Fruit fly (Drosophila melanogaster) whole organism, wandering third instar larva: ENCODE measurements around the gene CG9628.

ENCODE experiments used
- Abd-B ChIP-seq: fragments of >200 bp; optimal IDR thresholded peaks from 2 replicates; lab custom pipeline; 2017; ENCODE audit warnings: missing biosample characterization, missing genetic modification characterization
- Dif ChIP-seq: fragments of 200-275, 200-300 bp; sonication (Bioruptor generic); optimal IDR thresholded peaks from 2 replicates; lab custom pipeline; 2018; ENCODE audit warnings: missing biosample characterization, missing genetic modification characterization; ENCODE audit not compliant: partially characterized antibody
- GATAd ChIP-seq: sonication (Bioruptor generic); optimal IDR thresholded peaks from 2 replicates; lab custom pipeline; 2016; ENCODE audit warnings: missing biosample characterization, missing genetic modification characterization
- HLH106 ChIP-seq: fragments of 200-800 bp; optimal IDR thresholded peaks from 3 replicates; lab custom pipeline; 2019; ENCODE audit warnings: missing biosample characterization, mild to moderate bottlenecking, missing genetic modification characterization, moderate library complexity
- Hnf4 ChIP-seq: fragments of 200-800 bp; sonication (Bioruptor generic); optimal IDR thresholded peaks from 2 replicates; lab custom pipeline; 2016; ENCODE audit warnings: missing biosample characterization, mild to moderate bottlenecking, missing genetic modification characterization
- N ChIP-seq: fragments of >200 bp; optimal IDR thresholded peaks from 2 replicates; lab custom pipeline; 2018; ENCODE audit warnings: missing biosample characterization, missing external identifiers, missing genetic modification characterization
- br ChIP-seq: fragments of 200-800 bp; sonication (Bioruptor generic); optimal IDR thresholded peaks from 2 replicates; lab custom pipeline; 2016; ENCODE audit warnings: missing biosample characterization, missing genetic modification characterization
- dmrt93B ChIP-seq: fragments of 200-800 bp; sonication (Bioruptor generic); optimal IDR thresholded peaks from 2 replicates; lab custom pipeline; 2018; ENCODE audit warnings: missing biosample characterization, mild to moderate bottlenecking, missing genetic modification characterization
- tai ChIP-seq: sonication (Bioruptor generic); optimal IDR thresholded peaks from 2 replicates; lab custom pipeline; 2016; ENCODE audit warnings: missing biosample characterization, missing genetic modification characterization
- usp ChIP-seq: fragments of >200 bp; optimal IDR thresholded peaks from 2 replicates; lab custom pipeline; 2017; ENCODE audit warnings: missing biosample characterization, missing genetic modification characterization
- woc ChIP-seq: sonication (Bioruptor generic); optimal IDR thresholded peaks from 2 replicates; lab custom pipeline; 2016; ENCODE audit warnings: missing biosample characterization, mild to moderate bottlenecking, missing genetic modification characterization

dm6 chr3L:14643692-14644091 lies 21.1 kb downstream of the CG9628 start:
- TF ChIP-seq tai (GFP tag; lab: Kevin White, UChicago) (no peak), Hnf4 (GFP tag; lab: Kevin White, UChicago) (no peak), Abd-B (GFP tag; lab: Kevin White, UChicago) (no peak), HLH106 (tag; lab: Kevin White, UChicago) (no peak), br (GFP tag; lab: Kevin White, UChicago) (no peak), GATAd (GFP tag; lab: Kevin White, UChicago) (no peak), dmrt93B (no peak), usp (GFP tag; lab: Kevin White, UChicago) (no peak), woc (GFP tag; lab: Kevin White, UChicago) (no peak), Dif (GFP tag; lab: Kevin White, UChicago) (no peak), N (GFP tag; lab: Kevin White, UChicago) (no peak)
